Worm (Caenorhabditis elegans) whole organism, L1 larva: Measurements from ENCODE around the gene R148.3.

Source experiments
- C34B4.2 ChIP-seq: sonication (generic microtip); optimal IDR thresholded peaks from 2 replicates; lab custom pipeline; 2017; ENCODE audit warnings: mild to moderate bottlenecking, missing genetic modification characterization, missing compliant biosample characterization
- blmp-1 ChIP-seq: fragments of 150-350 bp; optimal IDR thresholded peaks from 2 replicates; lab custom pipeline; 2014; ENCODE audit warnings: missing biosample characterization, missing genetic modification characterization
- ceh-82 ChIP-seq, 3 experiments: fragments of 150-350 bp in 1 of 3; sonication (generic microtip) in 2 of 3; optimal IDR thresholded peaks; 2 replicates each; lab custom pipeline; 2014 to 2017; ENCODE audit warnings: missing biosample characterization in 3 of 3, missing genetic modification characterization in 3 of 3
- ceh-88 ChIP-seq: fragments of 200-800 bp; sonication (Bioruptor generic); IDR thresholded peaks from 2 replicates; pipeline ENCODE4 v1.3.6; 2022; ENCODE audit warnings: missing genetic modification characterization, missing compliant biosample characterization
- ces-1 ChIP-seq: fragments of 150-350 bp; optimal IDR thresholded peaks from 2 replicates; lab custom pipeline; 2014; ENCODE audit warnings: missing biosample characterization, missing genetic modification reagents, missing genetic modification characterization
- elt-2 ChIP-seq: sonication (generic microtip); optimal IDR thresholded peaks from 2 replicates; lab custom pipeline; 2016; ENCODE audit warnings: missing genetic modification characterization, mild to moderate bottlenecking, inconsistent platforms, missing compliant biosample characterization, missing genetic modification reagents
- elt-3 ChIP-seq, 6 experiments: fragments of 150-350 bp in 1 of 6; sonication (generic microtip); optimal IDR thresholded peaks; 2 replicates each; lab custom pipeline; 2017 to 2018; ENCODE audit warnings: missing biosample characterization in 6 of 6, missing genetic modification characterization in 6 of 6, inconsistent platforms in 1 of 6
- grh-1 ChIP-seq: fragments of 200-800 bp; sonication (Bioruptor generic); IDR thresholded peaks from 2 replicates; pipeline ENCODE4 v1.3.6; 2022; ENCODE audit warnings: missing genetic modification reagents, missing genetic modification characterization, missing compliant biosample characterization
- hlh-4 ChIP-seq: sonication (generic microtip); optimal IDR thresholded peaks from 2 replicates; lab custom pipeline; 2016; ENCODE audit warnings: mild to moderate bottlenecking, missing genetic modification characterization, missing compliant biosample characterization
- irx-1 ChIP-seq: sonication (generic microtip); optimal IDR thresholded peaks from 2 replicates; lab custom pipeline; 2016; ENCODE audit warnings: missing genetic modification characterization, missing compliant biosample characterization
- lin-14 ChIP-seq: fragments of 200-800 bp; sonication (Bioruptor generic); optimal IDR thresholded peaks from 2 replicates; lab custom pipeline; 2018; ENCODE audit warnings: mild to moderate bottlenecking, missing genetic modification characterization, moderate library complexity, missing compliant biosample characterization
- lin-15B ChIP-seq: fragments of 150-350 bp; sonication (generic microtip); optimal IDR thresholded peaks from 3 replicates; lab custom pipeline; 2014; ENCODE audit warnings: missing biosample characterization, missing genetic modification characterization
- lir-3 ChIP-seq: sonication (generic microtip); optimal IDR thresholded peaks from 2 replicates; lab custom pipeline; 2016; ENCODE audit warnings: mild to moderate bottlenecking, missing genetic modification characterization, moderate library complexity, missing compliant biosample characterization; ENCODE audit not compliant: poor library complexity
- mdl-1 ChIP-seq, 2 experiments: fragments of 150-350 bp; optimal IDR thresholded peaks; 2 replicates each; lab custom pipeline; 2014 to 2017; ENCODE audit warnings: missing biosample characterization in 2 of 2, missing genetic modification characterization in 2 of 2, inconsistent platforms in 1 of 2
- mef-2 ChIP-seq: fragments of 150-350 bp; optimal IDR thresholded peaks from 2 replicates; lab custom pipeline; 2014; ENCODE audit warnings: missing biosample characterization, missing genetic modification characterization
- mep-1 ChIP-seq: fragments of 150-350 bp; optimal IDR thresholded peaks from 2 replicates; lab custom pipeline; 2014; ENCODE audit warnings: missing biosample characterization, missing genetic modification characterization
- nhr-47 ChIP-seq: sonication (generic microtip); optimal IDR thresholded peaks from 2 replicates; lab custom pipeline; 2016; ENCODE audit warnings: mild to moderate bottlenecking, missing genetic modification characterization, moderate library complexity, missing compliant biosample characterization
- nhr-76 ChIP-seq: sonication (generic microtip); optimal IDR thresholded peaks from 2 replicates; lab custom pipeline; 2017; ENCODE audit warnings: missing biosample characterization, missing genetic modification characterization
- nhr-85 ChIP-seq: sonication (generic microtip); peaks from one replicate; lab custom pipeline; 2016; ENCODE audit warnings: missing genetic modification characterization, inconsistent platforms, missing compliant biosample characterization
- nhr-90 ChIP-seq: sonication (generic microtip); optimal IDR thresholded peaks from 2 replicates; lab custom pipeline; 2016; ENCODE audit warnings: mild to moderate bottlenecking, missing genetic modification characterization, missing compliant biosample characterization; ENCODE audit not compliant: poor library complexity
- pag-3 ChIP-seq: sonication (generic microtip); optimal IDR thresholded peaks from 2 replicates; lab custom pipeline; 2017; ENCODE audit warnings: missing genetic modification characterization, mild to moderate bottlenecking, missing compliant biosample characterization, antibody characterized with exemption, borderline replicate concordance; ENCODE audit not compliant: insufficient read depth
- pax-3 ChIP-seq: fragments of 200-800 bp; sonication (Bioruptor generic); optimal IDR thresholded peaks from 2 replicates; lab custom pipeline; 2018; ENCODE audit warnings: mild to moderate bottlenecking, missing genetic modification characterization, moderate library complexity, missing compliant biosample characterization
- pqm-1 ChIP-seq: sonication (generic microtip); optimal IDR thresholded peaks from 3 replicates; lab custom pipeline; 2017; ENCODE audit warnings: missing biosample characterization, missing genetic modification characterization
- rnt-1 ChIP-seq: sonication (generic microtip); optimal IDR thresholded peaks from 2 replicates; lab custom pipeline; 2016; ENCODE audit warnings: mild to moderate bottlenecking, missing genetic modification characterization, moderate library complexity, missing compliant biosample characterization
- sptf-1 ChIP-seq: fragments of 150-350 bp; optimal IDR thresholded peaks from 2 replicates; lab custom pipeline; 2014; ENCODE audit warnings: missing biosample characterization, missing genetic modification characterization
- swsn-7 ChIP-seq: sonication (generic microtip); optimal IDR thresholded peaks from 2 replicates; lab custom pipeline; 2016; ENCODE audit warnings: missing genetic modification characterization, missing compliant biosample characterization
- tbx-2 ChIP-seq: sonication (generic microtip); optimal IDR thresholded peaks from 2 replicates; lab custom pipeline; 2016; ENCODE audit warnings: missing genetic modification characterization, missing compliant biosample characterization
- tlp-1 ChIP-seq: fragments of 150-350 bp; optimal IDR thresholded peaks from 2 replicates; lab custom pipeline; 2014; ENCODE audit warnings: missing biosample characterization, missing genetic modification characterization
- unc-30 ChIP-seq: sonication (generic microtip); optimal IDR thresholded peaks from 2 replicates; lab custom pipeline; 2017; ENCODE audit warnings: missing biosample characterization, missing genetic modification characterization
- unc-98 ChIP-seq: fragments of 200-800 bp; sonication (Bioruptor generic); IDR thresholded peaks from 2 replicates; pipeline ENCODE4 v1.3.6; 2022; ENCODE audit warnings: missing genetic modification characterization, missing compliant biosample characterization
- zag-1 ChIP-seq: fragments of 150-350 bp; optimal IDR thresholded peaks from 2 replicates; lab custom pipeline; 2014; ENCODE audit warnings: missing biosample characterization, missing genetic modification characterization
- zip-4 ChIP-seq: fragments of 200-800 bp; sonication (Bioruptor generic); optimal IDR thresholded peaks from 2 replicates; lab custom pipeline; 2018; ENCODE audit warnings: mild to moderate bottlenecking, missing genetic modification characterization, moderate library complexity, missing compliant biosample characterization
- ztf-11 ChIP-seq, 2 experiments: sonication (generic microtip); optimal IDR thresholded peaks; 2 replicates each; lab custom pipeline; 2016 to 2017; ENCODE audit warnings: missing genetic modification characterization in 2 of 2, missing biosample characterization in 1 of 2, missing compliant biosample characterization in 1 of 2

The R148.3 gene

ce11 chrIII:3160490-3160889, 14.6 kb upstream of the R148.3 start:
- TF ChIP-seq blmp-1 (tag; lab: Kevin White, UChicago) (peak; percentile 66), rnt-1 (tag; lab: Kevin White, UChicago) (no peak)

ce11 chrIII:3161600-3161999, 13.5 kb upstream of the R148.3 start:
- TF ChIP-seq nhr-47 = no peak
- peak; percentile 94 for TF ChIP-seq blmp-1 (tag; lab: Kevin White, UChicago)
- TF ChIP-seq mep-1 (tag; lab: Kevin White, UChicago) = peak; percentile 57
- TF ChIP-seq nhr-90 = no peak
- no peak for TF ChIP-seq pax-3 (tag; lab: Kevin White, UChicago)
- peak; percentile 80 for TF ChIP-seq lin-14 (GFP tag; lab: Kevin White, UChicago)
- no peak for TF ChIP-seq pag-3 (tag; lab: Kevin White, UChicago)
- TF ChIP-seq elt-3 (tag; optimal IDR thresholded peaks at IDR 0.05; lab: Kevin White, UChicago) = peak in 1 of 6 experiments; percentile 9
- TF ChIP-seq nhr-85 = peak; percentile 77

- no peak for TF ChIP-seq sptf-1 (tag; lab: Kevin White, UChicago)
- no peak for TF ChIP-seq ces-1 (GFP tag; lab: Kevin White, UChicago)
- TF ChIP-seq C34B4.2 (tag; lab: Kevin White, UChicago) = no peak
- TF ChIP-seq grh-1 (GFP tag; lab: Robert Waterston, UW) = no peak
- TF ChIP-seq unc-98 (GFP tag; lab: Robert Waterston, UW) = no peak
- TF ChIP-seq lir-3 (tag; lab: Kevin White, UChicago) = no peak
- TF ChIP-seq nhr-85 = peak; percentile 59
- TF ChIP-seq blmp-1 (tag; lab: Kevin White, UChicago) = peak; percentile 85
- no peak for TF ChIP-seq ceh-88
- no peak for TF ChIP-seq zag-1 (tag; lab: Kevin White, UChicago)
- no peak for TF ChIP-seq hlh-4 (tag; lab: Kevin White, UChicago)
- TF ChIP-seq pqm-1 (tag; lab: Kevin White, UChicago) = no peak
- TF ChIP-seq swsn-7 (tag; lab: Kevin White, UChicago) = no peak
- TF ChIP-seq lin-15B (tag; lab: Kevin White, UChicago) = no peak
- no peak for TF ChIP-seq tlp-1
- TF ChIP-seq lin-14 (GFP tag; lab: Kevin White, UChicago) = peak; percentile 37
- no peak for TF ChIP-seq nhr-76 (tag; lab: Kevin White, UChicago)
- TF ChIP-seq ztf-11 (tag; optimal IDR thresholded peaks at IDR 0.05; lab: Kevin White, UChicago) = no peak
- TF ChIP-seq ceh-82 (tag; optimal IDR thresholded peaks at IDR 0.05; lab: Kevin White, UChicago) = no peak
- no peak for TF ChIP-seq mdl-1 (tag; optimal IDR thresholded peaks at IDR 0.05; lab: Kevin White, UChicago)
Measured at ce11 chrIII:3163448-3163847, 11.7 kb upstream of the R148.3 start.

- TF ChIP-seq blmp-1 (tag; lab: Kevin White, UChicago) = peak; percentile 57
- TF ChIP-seq zip-4 (GFP tag; lab: Kevin White, UChicago) = no peak
- TF ChIP-seq, all 84 proteins: peak for 1
Measured at ce11 chrIII:3165309-3165708, 9.8 kb upstream of the R148.3 start, which contains the start of gene R148.5. Gene R148.5, plus strand, starts transcription at chrIII:3165639.

- TF ChIP-seq irx-1 (tag; lab: Kevin White, UChicago) (no peak), mep-1 (tag; lab: Kevin White, UChicago) (no peak), grh-1 (GFP tag; lab: Robert Waterston, UW) (no peak), elt-2 (tag; lab: Kevin White, UChicago) (no peak), tbx-2 (no peak), unc-30 (no peak), blmp-1 (tag; lab: Kevin White, UChicago) (no peak), ceh-82 (tag; optimal IDR thresholded peaks at IDR 0.05; lab: Kevin White, UChicago) (no peak), mef-2 (tag; lab: Kevin White, UChicago) (no peak)
Measured at ce11 chrIII:3169279-3169678, 5.9 kb upstream of the R148.3 start.
